In genomic region chr3R:24938049-24938448, dm6 we compare ENCODE assay signal across 3 fruit fly cellular contexts.
TF ChIP-seq lines count a peak whose summit lies in the region.

Osbp (minus strand) TSS chr3R:24938222.

TF ChIP-seq in whole organism, adult, 20 proteins besides CTCF, POLR2A, EP300 and RAD21 (continued from another document):
- TF ChIP-seq ovo (GFP tag; optimal IDR thresholded peaks at IDR 0.05; lab: Kevin White, UChicago) = no peak

TF ChIP-seq in whole organism, embryonic, 481 proteins besides CTCF, POLR2A, EP300 and RAD21 (continued from another document and continues in another):
- no peak for TF ChIP-seq CG1233 (GFP tag; optimal IDR thresholded peaks at IDR 0.05; lab: Kevin White, UChicago)
- no peak for TF ChIP-seq tup (GFP tag; optimal IDR thresholded peaks at IDR 0.05; lab: Kevin White, UChicago)
- no peak for TF ChIP-seq btn (GFP tag; optimal IDR thresholded peaks at IDR 0.05; lab: Kevin White, UChicago)
- no peak for TF ChIP-seq otp (GFP tag; IDR thresholded peaks at IDR 0.05; lab: Robert Waterston, UW)
- TF ChIP-seq Tbp (GFP tag; optimal IDR thresholded peaks at IDR 0.05; lab: Kevin White, UChicago) = no peak
- no peak for TF ChIP-seq CG4404 (GFP tag; IDR thresholded peaks at IDR 0.05; lab: Robert Waterston, UW)
- TF ChIP-seq CG15073 (GFP tag; optimal IDR thresholded peaks at IDR 0.05; lab: Kevin White, UChicago) = no peak
- TF ChIP-seq run (tag; optimal IDR thresholded peaks at IDR 0.05; lab: Kevin White, UChicago) = no peak
- no peak for TF ChIP-seq hkb (optimal IDR thresholded peaks at IDR 0.05; lab: Kevin White, UChicago)
- TF ChIP-seq hkb (GFP tag; IDR thresholded peaks at IDR 0.05; lab: Robert Waterston, UW) = no peak
- TF ChIP-seq Taf1 (GFP tag; IDR thresholded peaks at IDR 0.05; lab: Robert Waterston, UW) = no peak
- no peak for TF ChIP-seq CG18619 (GFP tag; optimal IDR thresholded peaks at IDR 0.05; lab: Kevin White, UChicago)
- no peak for TF ChIP-seq dmrt11E (tag; optimal IDR thresholded peaks at IDR 0.05; lab: Kevin White, UChicago)
- peak; percentile 41; the same call in 1 of the 2 replicates for TF ChIP-seq sna (GFP tag; IDR thresholded peaks at IDR 0.05; lab: Robert Waterston, UW; ENCODE audit: partially characterized antibody)
- no peak for TF ChIP-seq az2 (GFP tag; optimal IDR thresholded peaks at IDR 0.05; lab: Kevin White, UChicago)
- no peak for TF ChIP-seq NFAT (GFP tag; IDR thresholded peaks at IDR 0.05; lab: Robert Waterston, UW)
- peak; percentile 47; the same call in 1 of the 2 replicates for TF ChIP-seq cas (GFP tag; IDR thresholded peaks at IDR 0.05; lab: Robert Waterston, UW)
- no peak for TF ChIP-seq fu2 (GFP tag; optimal IDR thresholded peaks at IDR 0.05; lab: Kevin White, UChicago)
- TF ChIP-seq CG11695 (GFP tag; IDR thresholded peaks at IDR 0.05; lab: Robert Waterston, UW) = no peak
- TF ChIP-seq CG15269 (tag; optimal IDR thresholded peaks at IDR 0.05; lab: Kevin White, UChicago) = no peak
- no peak for TF ChIP-seq ham (GFP tag; IDR thresholded peaks at IDR 0.05; lab: Robert Waterston, UW)
- TF ChIP-seq CG11247 (GFP tag; IDR thresholded peaks at IDR 0.05; lab: Robert Waterston, UW) = no peak
- no peak for TF ChIP-seq CG8089 (GFP tag; optimal IDR thresholded peaks at IDR 0.05; lab: Kevin White, UChicago)
- TF ChIP-seq CG2129 (GFP tag; IDR thresholded peaks at IDR 0.05; lab: Robert Waterston, UW; ENCODE audit: partially characterized antibody) = no peak
- no peak for TF ChIP-seq CG6689 (GFP tag; IDR thresholded peaks at IDR 0.05; lab: Robert Waterston, UW)
- no peak for TF ChIP-seq CG9876 (GFP tag; optimal IDR thresholded peaks at IDR 0.05; lab: Kevin White, UChicago)
- TF ChIP-seq Fer3 (tag; optimal IDR thresholded peaks at IDR 0.05; lab: Kevin White, UChicago) = no peak
- no peak for TF ChIP-seq CG9437 (GFP tag; optimal IDR thresholded peaks at IDR 0.05; lab: Kevin White, UChicago)
- TF ChIP-seq Dip2 (GFP tag; IDR thresholded peaks at IDR 0.05; lab: Robert Waterston, UW) = no peak
- no peak for TF ChIP-seq chm (GFP tag; IDR thresholded peaks at IDR 0.05; lab: Robert Waterston, UW)
- no peak for TF ChIP-seq CG15601 (tag; optimal IDR thresholded peaks at IDR 0.05; lab: Kevin White, UChicago)
- TF ChIP-seq C15 (GFP tag; IDR thresholded peaks at IDR 0.05; lab: Robert Waterston, UW) = no peak
- no peak for TF ChIP-seq lab (GFP tag; optimal IDR thresholded peaks at IDR 0.05; lab: Kevin White, UChicago)
- TF ChIP-seq CG13287 (GFP tag; IDR thresholded peaks at IDR 0.05; lab: Robert Waterston, UW; ENCODE audit: partially characterized antibody) = peak; percentile 73
- no peak for TF ChIP-seq insv (GFP tag; optimal IDR thresholded peaks at IDR 0.05; lab: Kevin White, UChicago)
- TF ChIP-seq CG31365 (tag; optimal IDR thresholded peaks at IDR 0.05; lab: Kevin White, UChicago) = no peak
- TF ChIP-seq NC2β (GFP tag; optimal IDR thresholded peaks at IDR 0.05; lab: Kevin White, UChicago) = no peak
- peak; percentile 26 for TF ChIP-seq mirr (GFP tag; optimal IDR thresholded peaks at IDR 0.05; lab: Kevin White, UChicago)
- no peak for TF ChIP-seq stc (GFP tag; IDR thresholded peaks at IDR 0.05; lab: Robert Waterston, UW)
- no peak for TF ChIP-seq Atf6 (GFP tag; IDR thresholded peaks at IDR 0.05; lab: Robert Waterston, UW)
- TF ChIP-seq zen (tag; optimal IDR thresholded peaks at IDR 0.05; lab: Kevin White, UChicago) = no peak
- TF ChIP-seq Lhr (GFP tag; optimal IDR thresholded peaks at IDR 0.05; lab: Kevin White, UChicago) = no peak
- no peak for TF ChIP-seq da (GFP tag; optimal IDR thresholded peaks at IDR 0.05; lab: Kevin White, UChicago)
- no peak for TF ChIP-seq CG30403 (GFP tag; optimal IDR thresholded peaks at IDR 0.05; lab: Kevin White, UChicago)
- no peak for TF ChIP-seq CG17568 (GFP tag; optimal IDR thresholded peaks at IDR 0.05; lab: Kevin White, UChicago)
- TF ChIP-seq Usf (GFP tag; optimal IDR thresholded peaks at IDR 0.05; lab: Kevin White, UChicago) = no peak
- no peak for TF ChIP-seq ftz-f1 (GFP tag; optimal IDR thresholded peaks at IDR 0.05; lab: Kevin White, UChicago)
- no peak for TF ChIP-seq CG17802 (tag; optimal IDR thresholded peaks at IDR 0.05; lab: Kevin White, UChicago)
- peak; percentile 53 for TF ChIP-seq Rfx (GFP tag; IDR thresholded peaks at IDR 0.05; lab: Robert Waterston, UW)
- TF ChIP-seq ab (GFP tag; optimal IDR thresholded peaks at IDR 0.05; lab: Kevin White, UChicago) = no peak
- TF ChIP-seq Dfd (GFP tag; optimal IDR thresholded peaks at IDR 0.05; lab: Kevin White, UChicago) = no peak
- TF ChIP-seq gsb-n (tag; optimal IDR thresholded peaks at IDR 0.05; lab: Kevin White, UChicago) = no peak
- TF ChIP-seq HLH54F (GFP tag; optimal IDR thresholded peaks at IDR 0.05; lab: Kevin White, UChicago) = no peak
- no peak for TF ChIP-seq CG4360 (GFP tag; IDR thresholded peaks at IDR 0.05; lab: Robert Waterston, UW)
- TF ChIP-seq CrebB (tag; optimal IDR thresholded peaks at IDR 0.05; lab: Kevin White, UChicago) = no peak
- TF ChIP-seq cwo (GFP tag; optimal IDR thresholded peaks at IDR 0.05; lab: Kevin White, UChicago) = no peak
- no peak for TF ChIP-seq seq (GFP tag; IDR thresholded peaks at IDR 0.05; lab: Robert Waterston, UW)
- TF ChIP-seq CG7786 (GFP tag; optimal IDR thresholded peaks at IDR 0.05; lab: Kevin White, UChicago) = no peak
- no peak for TF ChIP-seq en (GFP tag; optimal IDR thresholded peaks at IDR 0.05; lab: Kevin White, UChicago)
- no peak for TF ChIP-seq CG10321 (GFP tag; IDR thresholded peaks at IDR 0.05; lab: Robert Waterston, UW)
- TF ChIP-seq Lpt (GFP tag; optimal IDR thresholded peaks at IDR 0.05; lab: Kevin White, UChicago) = no peak
- no peak for TF ChIP-seq Sox102F (GFP tag; optimal IDR thresholded peaks at IDR 0.05; lab: Kevin White, UChicago)
- no peak for TF ChIP-seq CG5180 (GFP tag; optimal IDR thresholded peaks at IDR 0.05; lab: Kevin White, UChicago)
- no peak for TF ChIP-seq CG11504 (tag; optimal IDR thresholded peaks at IDR 0.05; lab: Kevin White, UChicago)
- TF ChIP-seq CG14014 (GFP tag; IDR thresholded peaks at IDR 0.05; lab: Robert Waterston, UW) = peak; percentile 31; the same call in 1 of the 2 replicates
- no peak for TF ChIP-seq E2f1 (GFP tag; IDR thresholded peaks at IDR 0.05; lab: Robert Waterston, UW)
- TF ChIP-seq CG10462 (GFP tag; optimal IDR thresholded peaks at IDR 0.05; lab: Kevin White, UChicago) = no peak
- no peak for TF ChIP-seq al (GFP tag; IDR thresholded peaks at IDR 0.05; lab: Robert Waterston, UW)
- no peak for TF ChIP-seq so (GFP tag; IDR thresholded peaks at IDR 0.05; lab: Robert Waterston, UW)
- no peak for TF ChIP-seq Abd-B (GFP tag; optimal IDR thresholded peaks at IDR 0.05; lab: Kevin White, UChicago)

TF ChIP-seq in whole organism, prepupa, 60 proteins besides CTCF, POLR2A, EP300 and RAD21 (continued from another document):
- no peak for TF ChIP-seq net (GFP tag; optimal IDR thresholded peaks at IDR 0.05; lab: Kevin White, UChicago)
- TF ChIP-seq acj6 (GFP tag; optimal IDR thresholded peaks at IDR 0.05; lab: Kevin White, UChicago) = no peak
- no peak for TF ChIP-seq Smox (GFP tag; optimal IDR thresholded peaks at IDR 0.05; lab: Kevin White, UChicago)
- no peak for TF ChIP-seq lz (GFP tag; optimal IDR thresholded peaks at IDR 0.05; lab: Kevin White, UChicago)
- TF ChIP-seq ss (GFP tag; optimal IDR thresholded peaks at IDR 0.05; lab: Kevin White, UChicago) = no peak
- no peak for TF ChIP-seq Sox15 (GFP tag; optimal IDR thresholded peaks at IDR 0.05; lab: Kevin White, UChicago)
- TF ChIP-seq CG9139 (GFP tag; optimal IDR thresholded peaks at IDR 0.05; lab: Kevin White, UChicago) = no peak
- no peak for TF ChIP-seq CG6808 (GFP tag; optimal IDR thresholded peaks at IDR 0.05; lab: Kevin White, UChicago)
- no peak for TF ChIP-seq CG34406 (GFP tag; optimal IDR thresholded peaks at IDR 0.05; lab: Kevin White, UChicago)
- no peak for TF ChIP-seq CG6854 (GFP tag; optimal IDR thresholded peaks at IDR 0.05; lab: Kevin White, UChicago)
- no peak for TF ChIP-seq fd59A (GFP tag; optimal IDR thresholded peaks at IDR 0.05; lab: Kevin White, UChicago)
- no peak for TF ChIP-seq Met (GFP tag; optimal IDR thresholded peaks at IDR 0.05; lab: Kevin White, UChicago)
- no peak for TF ChIP-seq Hr38 (GFP tag; optimal IDR thresholded peaks at IDR 0.05; lab: Kevin White, UChicago)
- no peak for TF ChIP-seq eg (GFP tag; IDR thresholded peaks at IDR 0.05; lab: Robert Waterston, UW)
- TF ChIP-seq Eip78C (GFP tag; lab: Kevin White, UChicago) = peak; percentile 60
- TF ChIP-seq CG11294 (GFP tag; IDR thresholded peaks at IDR 0.05; lab: Robert Waterston, UW) = no peak
- TF ChIP-seq CG32006 (GFP tag; optimal IDR thresholded peaks at IDR 0.05; lab: Kevin White, UChicago) = no peak
- TF ChIP-seq CG7368 (GFP tag; optimal IDR thresholded peaks at IDR 0.05; lab: Kevin White, UChicago) = no peak
- peak; percentile 76 for TF ChIP-seq svp (GFP tag; lab: Kevin White, UChicago)
- no peak for TF ChIP-seq Blimp-1 (GFP tag; optimal IDR thresholded peaks at IDR 0.05; lab: Kevin White, UChicago)
- TF ChIP-seq Sox102F (GFP tag; optimal IDR thresholded peaks at IDR 0.05; lab: Kevin White, UChicago) = no peak
- TF ChIP-seq fkh (GFP tag; optimal IDR thresholded peaks at IDR 0.05; lab: Kevin White, UChicago) = no peak
- TF ChIP-seq fd85E (GFP tag; optimal IDR thresholded peaks at IDR 0.05; lab: Kevin White, UChicago) = no peak
- no peak for TF ChIP-seq CG6792 (GFP tag; optimal IDR thresholded peaks at IDR 0.05; lab: Kevin White, UChicago)
- TF ChIP-seq dac (GFP tag; optimal IDR thresholded peaks at IDR 0.05; lab: Kevin White, UChicago) = no peak
- no peak for TF ChIP-seq topi (GFP tag; optimal IDR thresholded peaks at IDR 0.05; lab: Kevin White, UChicago)
- no peak for TF ChIP-seq CG10669 (GFP tag; optimal IDR thresholded peaks at IDR 0.05; lab: Kevin White, UChicago)
- TF ChIP-seq achi (GFP tag; optimal IDR thresholded peaks at IDR 0.05; lab: Kevin White, UChicago) = no peak
- no peak for TF ChIP-seq CG3032 (tag; optimal IDR thresholded peaks at IDR 0.05; lab: Kevin White, UChicago)
- no peak for TF ChIP-seq salr (GFP tag; optimal IDR thresholded peaks at IDR 0.05; lab: Kevin White, UChicago)
